Fruit fly (Drosophila melanogaster): ENCODE results near the gene Jon65Aiii.
A peak's percentile ranks its signal among the peaks of the same experiment; 100 is the strongest.

dm6 chr3L:6085988-6086387 is 35.4 kb downstream of the Jon65Aiii start:
- TF ChIP-seq CG12605 (GFP tag; IDR thresholded peaks at IDR 0.05) (0 out of 2 replicates have a peak, but pooled peaks have one; percentile 24), CG17806 (tag; optimal IDR thresholded peaks at IDR 0.05) (no peak), CG14655 (GFP tag; optimal IDR thresholded peaks at IDR 0.05) (no peak), CG15710 (tag; optimal IDR thresholded peaks at IDR 0.05) (no peak), CG8301 (tag; optimal IDR thresholded peaks at IDR 0.05) (no peak), Pif1B (GFP tag; optimal IDR thresholded peaks at IDR 0.05) (no peak), CG10348 (GFP tag; IDR thresholded peaks at IDR 0.05) (0 out of 2 replicates have a peak, but pooled peaks have one; percentile 26), rn (GFP tag; IDR thresholded peaks at IDR 0.05) (no peak), gl (tag; optimal IDR thresholded peaks at IDR 0.05) (no peak), Snoo (tag; optimal IDR thresholded peaks at IDR 0.05) (no peak), CG32121 (GFP tag; IDR thresholded peaks at IDR 0.05) (no peak), CG8159 (tag; optimal IDR thresholded peaks at IDR 0.05) (no peak)

All from whole organism, pupa.